Worm (Caenorhabditis elegans): ENCODE results near the gene his-40.

DNA sequence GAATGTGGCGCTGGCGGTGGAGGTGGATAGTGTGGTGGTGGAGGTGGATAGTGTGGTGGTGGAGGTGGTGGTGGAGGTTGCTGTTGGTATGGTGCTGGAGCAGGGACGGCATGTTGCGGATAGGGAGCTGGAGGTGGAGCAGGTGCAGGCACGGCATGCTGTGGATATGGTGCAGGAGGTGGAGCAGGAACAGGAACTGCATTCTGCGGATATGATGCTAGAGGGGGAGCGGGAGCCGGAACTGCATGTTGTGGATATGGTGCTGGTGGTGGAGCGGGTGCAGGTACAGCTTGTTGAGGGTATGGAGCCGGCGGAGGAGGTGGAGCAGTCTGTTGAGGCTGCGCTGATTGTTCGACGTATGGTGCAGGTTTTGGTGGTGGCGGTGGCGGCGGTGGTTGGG is 40.9 kb upstream of the his-40 start:
- TF ChIP-seq ztf-29 (GFP tag; IDR thresholded peaks at IDR 0.05) (no peak), klf-2 (GFP tag; conservative IDR thresholded peaks at IDR 0.05) (no peak), flt-1 (GFP tag; IDR thresholded peaks at IDR 0.05) (no peak), tab-1 (GFP tag; IDR thresholded peaks at IDR 0.05) (no peak)

Data from whole organism, midembryonic.